Worm (Caenorhabditis elegans): ENCODE results near the gene dnj-23.

Gene dnj-23

DNA sequence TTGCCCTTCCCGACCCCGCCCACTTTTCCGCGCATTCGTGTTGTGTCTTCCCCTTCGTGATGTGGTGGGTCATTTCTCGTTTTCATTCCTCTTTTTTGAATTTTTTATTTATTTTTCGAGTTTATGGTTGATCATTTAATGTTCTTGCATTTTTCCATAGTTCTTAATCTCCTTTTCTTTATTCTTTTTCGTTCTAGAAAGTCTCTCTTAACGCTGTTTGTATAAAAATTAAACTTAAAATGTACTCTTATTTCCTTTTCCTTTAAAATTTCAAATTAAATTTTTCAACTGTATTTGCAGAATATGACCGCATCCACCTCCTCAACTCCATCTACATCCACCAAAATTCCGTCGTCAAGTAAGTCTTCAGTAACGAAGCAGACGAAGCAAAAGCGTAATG is 22.1 kb downstream of the dnj-23 start, which contains the start of gene hlh-3:
Gene hlh-3, plus strand, starts transcription at position 301 of the 400 bp plus-strand sequence.
- TF ChIP-seq F33H1.4 (GFP tag; IDR thresholded peaks at IDR 0.05) (no peak), mxl-1 (tag; optimal IDR thresholded peaks at IDR 0.05) (no peak), ztf-3 (GFP tag; optimal IDR thresholded peaks at IDR 0.05) (no peak), chd-7 (tag; optimal IDR thresholded peaks at IDR 0.05) (no peak), ceh-40 (GFP tag; IDR thresholded peaks at IDR 0.05) (no peak), ets-4 (GFP tag; optimal IDR thresholded peaks at IDR 0.05) (no peak), Y56A3A.18 (GFP tag; IDR thresholded peaks at IDR 0.05) (no peak), nhr-179 (tag; optimal IDR thresholded peaks at IDR 0.05) (no peak)

DNA sequence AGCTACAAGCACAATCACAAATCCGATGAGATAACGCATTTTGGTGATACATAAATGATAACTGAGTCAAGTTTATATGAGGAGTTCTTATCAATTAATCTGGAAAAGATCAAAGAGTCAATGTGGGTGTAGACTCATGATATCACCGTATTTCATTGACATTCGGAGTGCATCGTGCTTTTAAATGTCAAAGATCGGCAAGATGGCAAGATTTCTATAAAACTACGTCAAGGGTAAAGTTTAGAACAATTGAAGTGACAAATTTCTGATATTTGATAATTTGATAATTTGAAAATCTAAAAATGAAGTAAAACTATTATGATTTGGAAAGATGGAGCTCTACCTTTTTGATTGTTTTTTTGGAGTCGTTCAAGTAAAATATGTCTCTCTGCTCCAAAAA is 25.3 kb downstream of the dnj-23 start, which contains the start of gene sysm-1:
Gene sysm-1, minus strand, starts transcription at position 101 of the 400 bp plus-strand sequence.
- TF ChIP-seq nhr-80 (tag; optimal IDR thresholded peaks at IDR 0.05): peak; percentile 4
- TF ChIP-seq F22D6.2 (tag; optimal IDR thresholded peaks at IDR 0.05): no peak

DNA sequence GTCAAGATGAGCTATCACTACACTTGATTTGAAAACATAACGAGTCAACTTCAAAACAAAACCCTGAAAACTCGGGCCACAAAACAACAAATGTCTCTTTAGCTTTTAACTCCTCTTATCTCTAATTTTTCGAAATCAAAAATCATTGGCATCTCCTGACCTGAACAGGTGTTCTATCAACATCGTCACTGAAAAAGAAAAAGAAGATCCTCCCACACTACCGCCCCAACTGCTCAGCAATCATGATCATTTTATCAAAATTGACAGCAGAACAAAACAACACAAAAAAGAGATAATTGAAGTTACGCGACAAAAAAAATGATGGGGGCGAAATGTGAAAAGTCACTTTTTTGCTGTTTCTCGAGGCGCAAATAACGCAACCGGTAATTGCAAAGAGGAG is 30.0 kb downstream of the dnj-23 start:
- no peak for TF ChIP-seq akir-1 (GFP tag; optimal IDR thresholded peaks at IDR 0.05)
- TF ChIP-seq lir-1 (GFP tag; conservative IDR thresholded peaks at IDR 0.05): no peak
- TF ChIP-seq xnd-1 (tag; optimal IDR thresholded peaks at IDR 0.05): no peak
- TF ChIP-seq F57C9.4 (tag; optimal IDR thresholded peaks at IDR 0.05): no peak
- no peak for TF ChIP-seq ets-4 (GFP tag; optimal IDR thresholded peaks at IDR 0.05)
- no peak for TF ChIP-seq madf-10 (tag; optimal IDR thresholded peaks at IDR 0.05)
- TF ChIP-seq ceh-91 (GFP tag; IDR thresholded peaks at IDR 0.05): no peak
- TF ChIP-seq attf-6 (GFP tag; IDR thresholded peaks at IDR 0.05): no peak
- no peak for TF ChIP-seq ceh-79 (tag; optimal IDR thresholded peaks at IDR 0.05)
- TF ChIP-seq rcor-1 (GFP tag; IDR thresholded peaks at IDR 0.05): no peak
- no peak for TF ChIP-seq K11D2.4 (GFP tag; IDR thresholded peaks at IDR 0.05)
- no peak for TF ChIP-seq nhr-27 (tag; optimal IDR thresholded peaks at IDR 0.05)
- no peak for TF ChIP-seq madf-6 (GFP tag; IDR thresholded peaks at IDR 0.05)
- no peak for TF ChIP-seq ztf-22 (GFP tag; optimal IDR thresholded peaks at IDR 0.05)
- TF ChIP-seq ZK185.1 (tag; optimal IDR thresholded peaks at IDR 0.05; ENCODE audit: poor library complexity, severe bottlenecking): no peak
- TF ChIP-seq ceh-27 (GFP tag; optimal IDR thresholded peaks at IDR 0.05): no peak
- no peak for TF ChIP-seq mes-4 (tag; optimal IDR thresholded peaks at IDR 0.05)
- TF ChIP-seq chd-7 (tag; optimal IDR thresholded peaks at IDR 0.05): no peak

DNA sequence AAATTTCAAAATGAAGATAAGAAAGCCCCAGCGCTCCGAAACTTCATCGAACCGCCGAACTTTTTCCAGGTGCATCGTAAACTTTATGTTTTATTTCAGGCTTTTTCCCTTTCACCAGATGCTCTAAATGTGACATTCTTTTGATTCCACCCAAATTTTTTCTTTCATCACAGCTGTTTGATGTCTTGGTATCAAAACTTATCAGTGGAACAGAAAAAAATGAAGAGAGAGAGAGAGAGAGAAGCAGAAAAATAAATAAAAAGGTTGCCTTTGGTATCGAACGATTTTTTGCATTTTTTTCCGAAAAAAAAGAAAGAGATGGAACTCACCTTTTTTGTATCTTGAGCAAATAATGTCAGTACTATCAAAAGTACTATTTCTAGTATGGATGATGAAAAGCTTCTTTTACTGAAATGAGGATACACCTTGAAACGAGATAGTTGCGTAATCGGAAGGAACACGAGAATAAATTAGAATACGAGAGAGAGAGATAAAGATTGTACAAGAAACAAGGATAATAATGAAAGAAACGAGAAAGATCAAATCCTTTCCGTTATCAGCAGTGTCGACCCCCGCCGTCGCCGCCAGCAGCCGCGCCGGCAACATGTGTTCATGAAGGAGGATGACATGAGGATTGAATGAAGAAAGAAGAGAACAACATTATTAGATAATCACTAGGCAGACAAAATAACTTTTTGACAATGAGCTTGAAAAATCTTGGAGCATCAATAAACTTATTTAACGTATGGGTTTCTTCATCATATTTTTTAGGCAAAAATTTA is 32.1 kb downstream of the dnj-23 start:
- peak; percentile 46 for TF ChIP-seq nhr-80 (tag; optimal IDR thresholded peaks at IDR 0.05)
- TF ChIP-seq ekl-4 (GFP tag; IDR thresholded peaks at IDR 0.05): no peak
- no peak for TF ChIP-seq rpc-1 (optimal IDR thresholded peaks at IDR 0.05)
- no peak for TF ChIP-seq rpc-1 (tag; optimal IDR thresholded peaks at IDR 0.05)
- no peak for TF ChIP-seq K11D2.4 (GFP tag; IDR thresholded peaks at IDR 0.05)
- no peak for TF ChIP-seq let-526 (GFP tag; IDR thresholded peaks at IDR 0.05)

DNA sequence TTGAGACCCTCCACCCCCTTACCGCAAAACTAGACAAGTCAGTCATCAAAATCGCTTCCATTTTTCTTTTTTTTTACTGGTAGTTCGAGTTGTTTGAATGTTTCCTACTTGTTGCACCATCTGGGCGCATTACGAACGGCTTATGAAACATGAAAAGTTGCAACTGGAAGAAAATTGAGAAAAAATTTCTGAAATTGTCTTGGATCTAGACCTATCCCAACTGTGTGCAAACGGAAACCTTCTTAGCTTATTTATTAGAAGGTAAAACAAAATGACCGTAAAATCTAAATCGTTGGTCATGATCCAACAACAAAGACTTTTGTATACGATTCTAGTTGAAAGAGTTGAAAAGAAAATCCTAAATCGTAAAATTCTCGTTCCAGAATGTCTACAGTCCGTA is 33.9 kb downstream of the dnj-23 start:
- TF ChIP-seq somi-1 (GFP tag; optimal IDR thresholded peaks at IDR 0.05) (no peak), hlh-26 (GFP tag; conservative IDR thresholded peaks at IDR 0.05) (no peak), snpc-4 (GFP tag; optimal IDR thresholded peaks at IDR 0.05) (no peak), snpc-4 (tag; optimal IDR thresholded peaks at IDR 0.05) (no peak), lsy-27 (tag; optimal IDR thresholded peaks at IDR 0.05; ENCODE audit: borderline replicate concordance, insufficient read depth) (no peak), sptf-2 (GFP tag; optimal IDR thresholded peaks at IDR 0.05) (no peak), zim-3 (tag; optimal IDR thresholded peaks at IDR 0.05) (no peak), B0019.2 (GFP tag; conservative IDR thresholded peaks at IDR 0.05) (no peak), egrh-3 (GFP tag; IDR thresholded peaks at IDR 0.05) (no peak), Y53F4B.3 (GFP tag; IDR thresholded peaks at IDR 0.05) (no peak), rec-8 (tag; optimal IDR thresholded peaks at IDR 0.05) (no peak)
